Fruit fly (Drosophila melanogaster) whole organism, embryonic: ENCODE measurements around the gene CG16775.

Experiments used
- Antp ChIP-seq: fragments of 200-800 bp; sonication (Bioruptor generic); optimal IDR thresholded peaks from 3 replicates; lab custom pipeline; 2016; ENCODE audit warnings: missing biosample characterization, missing genetic modification characterization
- B-H1 ChIP-seq: fragments of 200-800 bp; sonication (Bioruptor generic); IDR thresholded peaks from 3 replicates; pipeline ENCODE4 v1.3.6; 2022; ENCODE audit warnings: missing biosample characterization, missing genetic modification characterization
- B-H2 ChIP-seq: fragments of 200-800 bp; sonication (Bioruptor generic); optimal IDR thresholded peaks from 2 replicates; lab custom pipeline; 2018; ENCODE audit warnings: missing biosample characterization, mild to moderate bottlenecking, missing genetic modification characterization
- CG10366 ChIP-seq: fragments of 200-800 bp; sonication (Bioruptor generic); IDR thresholded peaks from 2 replicates; pipeline ENCODE4 v1.3.6; 2022; ENCODE audit warnings: missing biosample characterization, missing genetic modification characterization
- CG10431 ChIP-seq: fragments of 200-800 bp; sonication (Bioruptor generic); optimal IDR thresholded peaks from 3 replicates; lab custom pipeline; 2018; ENCODE audit warnings: missing biosample characterization, mild to moderate bottlenecking, missing genetic modification characterization
- CG10543 ChIP-seq: fragments of 200-800 bp; sonication (Bioruptor generic); optimal IDR thresholded peaks from 3 replicates; lab custom pipeline; 2017; ENCODE audit warnings: missing biosample characterization, mild to moderate bottlenecking, missing genetic modification characterization, moderate library complexity
- CG13424 ChIP-seq: fragments of 200-800 bp; sonication (Bioruptor generic); optimal IDR thresholded peaks from 2 replicates; lab custom pipeline; 2019; ENCODE audit warnings: missing biosample characterization, mild to moderate bottlenecking, missing genetic modification characterization, moderate library complexity
- CG14014 ChIP-seq: fragments of 200-800 bp; sonication (Bioruptor generic); IDR thresholded peaks from 2 replicates; pipeline ENCODE4 v1.3.6; 2022; ENCODE audit warnings: missing biosample characterization, missing genetic modification characterization
- CG14965 ChIP-seq: fragments of 200-800 bp; sonication (Bioruptor generic); optimal IDR thresholded peaks from 2 replicates; lab custom pipeline; 2016; ENCODE audit warnings: missing biosample characterization, missing genetic modification characterization, borderline replicate concordance
- CG15479 ChIP-seq: fragments of 200-800 bp; sonication (Bioruptor generic); optimal IDR thresholded peaks from 3 replicates; lab custom pipeline; 2019; ENCODE audit warnings: missing biosample characterization, mild to moderate bottlenecking, missing genetic modification characterization, moderate library complexity
- CG1603 ChIP-seq: fragments of 200-800 bp; sonication (Bioruptor generic); optimal IDR thresholded peaks from 2 replicates; lab custom pipeline; 2019; ENCODE audit warnings: missing biosample characterization, mild to moderate bottlenecking, missing genetic modification characterization, moderate library complexity
- CG16815 ChIP-seq: fragments of 200-800 bp; sonication (Bioruptor generic); optimal IDR thresholded peaks from 3 replicates; lab custom pipeline; 2017; ENCODE audit warnings: missing biosample characterization, mild to moderate bottlenecking, missing genetic modification characterization
- CG16863 ChIP-seq: fragments of 200-800 bp; sonication (Bioruptor generic); optimal IDR thresholded peaks from 3 replicates; lab custom pipeline; 2016; ENCODE audit warnings: missing biosample characterization, missing genetic modification characterization
- CG17328 ChIP-seq: fragments of 200-800 bp; sonication (Bioruptor generic); IDR thresholded peaks from 2 replicates; pipeline ENCODE4 v1.3.6; 2022; ENCODE audit warnings: missing biosample characterization, missing genetic modification characterization
- CG17361 ChIP-seq: fragments of 200-800 bp; sonication (Bioruptor generic); IDR thresholded peaks from 3 replicates; pipeline ENCODE4 v1.3.6; 2022; ENCODE audit warnings: missing biosample characterization, missing genetic modification characterization
- CG1832 ChIP-seq: fragments of 200-800 bp; sonication (Bioruptor generic); optimal IDR thresholded peaks from 2 replicates; lab custom pipeline; 2017; ENCODE audit warnings: missing biosample characterization, mild to moderate bottlenecking, missing genetic modification characterization, inconsistent platforms
- CG18619 ChIP-seq: fragments of 200-800 bp; sonication (Bioruptor generic); optimal IDR thresholded peaks from 3 replicates; lab custom pipeline; 2017; ENCODE audit warnings: missing biosample characterization, mild to moderate bottlenecking, missing genetic modification characterization
- CG2202 ChIP-seq: fragments of 200-800 bp; sonication (Bioruptor generic); optimal IDR thresholded peaks from 2 replicates; lab custom pipeline; 2018; ENCODE audit warnings: missing biosample characterization, mild to moderate bottlenecking, missing genetic modification characterization
- CG2712 ChIP-seq: fragments of 200-800 bp; optimal IDR thresholded peaks from 3 replicates; lab custom pipeline; 2019; ENCODE audit warnings: missing biosample characterization, mild to moderate bottlenecking, missing genetic modification characterization, moderate library complexity
- CG3995 ChIP-seq: fragments of 200-800 bp; sonication (Bioruptor generic); optimal IDR thresholded peaks from 3 replicates; lab custom pipeline; 2016; ENCODE audit warnings: missing biosample characterization, missing genetic modification characterization
- CG6272 ChIP-seq: fragments of 200-800 bp; sonication (Bioruptor generic); IDR thresholded peaks from 2 replicates; pipeline ENCODE4 v1.3.6; 2022; ENCODE audit warnings: missing biosample characterization, missing genetic modification characterization
- CG6689 ChIP-seq: fragments of 200-800 bp; sonication (Bioruptor generic); IDR thresholded peaks from 2 replicates; pipeline ENCODE4 v1.3.6; 2022; ENCODE audit warnings: missing biosample characterization, missing genetic modification characterization
- CG7357 ChIP-seq: fragments of 200-800 bp; sonication (Bioruptor generic); IDR thresholded peaks from 3 replicates; pipeline ENCODE4 v1.3.6; 2022; ENCODE audit warnings: missing biosample characterization, missing genetic modification characterization
- CG8924 ChIP-seq: fragments of 200-800 bp; optimal IDR thresholded peaks from 3 replicates; lab custom pipeline; 2019; ENCODE audit warnings: missing biosample characterization, mild to moderate bottlenecking, missing genetic modification characterization, moderate library complexity
- CoRest ChIP-seq: fragments of 200-800 bp; sonication (Bioruptor generic); optimal IDR thresholded peaks from 3 replicates; lab custom pipeline; 2018; ENCODE audit warnings: missing biosample characterization, mild to moderate bottlenecking, missing genetic modification characterization, moderate library complexity
- CrebB ChIP-seq: fragments of 200-800 bp; sonication (Bioruptor generic); optimal IDR thresholded peaks from 3 replicates; lab custom pipeline; 2018; ENCODE audit warnings: missing biosample characterization, mild to moderate bottlenecking, missing genetic modification characterization
- Dbx ChIP-seq: fragments of 200-800 bp; sonication (Bioruptor generic); IDR thresholded peaks from 3 replicates; pipeline ENCODE4 v1.3.6; 2022; ENCODE audit warnings: missing biosample characterization, missing genetic modification characterization
- Dip2 ChIP-seq: fragments of 200-800 bp; sonication (Bioruptor generic); IDR thresholded peaks from 2 replicates; pipeline ENCODE4 v1.3.6; 2022; ENCODE audit warnings: missing biosample characterization, missing genetic modification characterization
- Dip3 ChIP-seq: fragments of 200-800 bp; sonication (Bioruptor generic); optimal IDR thresholded peaks from 3 replicates; lab custom pipeline; 2016; ENCODE audit warnings: missing biosample characterization, missing genetic modification characterization
- Elba2 ChIP-seq: fragments of 200-800 bp; sonication (Bioruptor generic); optimal IDR thresholded peaks from 3 replicates; lab custom pipeline; 2016; ENCODE audit warnings: missing biosample characterization, missing genetic modification characterization
- H15 ChIP-seq: fragments of 200-800 bp; sonication (Bioruptor generic); IDR thresholded peaks from 3 replicates; pipeline ENCODE4 v1.3.6; 2022; ENCODE audit warnings: missing biosample characterization, missing genetic modification characterization
- HLH3B ChIP-seq: fragments of 200-800 bp; sonication (Bioruptor generic); IDR thresholded peaks from 2 replicates; pipeline ENCODE4 v1.3.6; 2022; ENCODE audit warnings: missing biosample characterization, missing genetic modification characterization
- Nf-YA ChIP-seq: fragments of 200-800 bp; sonication (Bioruptor generic); IDR thresholded peaks from 2 replicates; pipeline ENCODE4 v1.3.6; 2022; ENCODE audit warnings: missing biosample characterization, missing genetic modification characterization
- Rx ChIP-seq: fragments of 200-800 bp; sonication (Bioruptor generic); IDR thresholded peaks from 2 replicates; pipeline ENCODE4 v1.3.6; 2022; ENCODE audit warnings: missing biosample characterization, missing genetic modification characterization
- Sin3A ChIP-seq: fragments of >200 bp; optimal IDR thresholded peaks from 2 replicates; lab custom pipeline; 2018
- Tbp ChIP-seq: fragments of >200 bp; optimal IDR thresholded peaks from 2 replicates; lab custom pipeline; 2018; ENCODE audit warnings: missing biosample characterization, missing genetic modification characterization
- Trl ChIP-seq, 3 experiments: fragments of >200 bp in 2 of 3; fragments of 200-800 bp in 1 of 3; sonication (Bioruptor generic) in 1 of 3; optimal IDR thresholded peaks; 2 replicates in 1 of 3; 3 replicates in 2 of 3; lab custom pipeline; 2016 to 2017; ENCODE audit warnings: missing biosample characterization in 1 of 3, missing genetic modification characterization in 1 of 3
- ase ChIP-seq: fragments of 200-800 bp; sonication (Bioruptor generic); IDR thresholded peaks from 3 replicates; pipeline ENCODE4 v1.3.6; 2022; ENCODE audit warnings: missing biosample characterization, missing genetic modification characterization
- bigmax ChIP-seq: fragments of 200-800 bp; sonication (Bioruptor generic); optimal IDR thresholded peaks from 2 replicates; lab custom pipeline; 2018; ENCODE audit warnings: missing biosample characterization, mild to moderate bottlenecking, missing genetic modification characterization
- br ChIP-seq: fragments of >200 bp; optimal IDR thresholded peaks from 2 replicates; lab custom pipeline; 2017
- cg ChIP-seq: fragments of 200-800 bp; sonication (Bioruptor generic); optimal IDR thresholded peaks from 3 replicates; lab custom pipeline; 2019; ENCODE audit warnings: missing biosample characterization, mild to moderate bottlenecking, missing genetic modification characterization, moderate library complexity
- exex ChIP-seq: fragments of 200-800 bp; sonication (Bioruptor generic); optimal IDR thresholded peaks from 4 replicates; lab custom pipeline; 2018; ENCODE audit warnings: missing biosample characterization, mild to moderate bottlenecking, missing genetic modification characterization, moderate library complexity
- fd3F ChIP-seq: fragments of 200-800 bp; sonication (Bioruptor generic); optimal IDR thresholded peaks from 2 replicates; lab custom pipeline; 2018; ENCODE audit warnings: missing biosample characterization, mild to moderate bottlenecking, missing genetic modification characterization, moderate library complexity
- mld ChIP-seq: fragments of 200-800 bp; sonication (Bioruptor generic); IDR thresholded peaks from 3 replicates; pipeline ENCODE4 v1.3.6; 2022; ENCODE audit warnings: missing biosample characterization, missing genetic modification characterization; ENCODE audit not compliant: partially characterized antibody
- pum ChIP-seq: fragments of 200-800 bp; sonication (Bioruptor generic); optimal IDR thresholded peaks from 2 replicates; lab custom pipeline; 2016; ENCODE audit warnings: missing biosample characterization, missing genetic modification characterization
- pzg ChIP-seq: fragments of 200-800 bp; sonication (Bioruptor generic); optimal IDR thresholded peaks from 3 replicates; lab custom pipeline; 2018; ENCODE audit warnings: missing biosample characterization, mild to moderate bottlenecking, missing genetic modification characterization, moderate library complexity
- rib ChIP-seq: fragments of 200-800 bp; sonication (Bioruptor generic); IDR thresholded peaks from 2 replicates; pipeline ENCODE4 v1.3.6; 2022; ENCODE audit warnings: missing biosample characterization, missing genetic modification characterization
- run ChIP-seq: fragments of 200-800 bp; sonication (Bioruptor generic); optimal IDR thresholded peaks from 3 replicates; lab custom pipeline; 2018; ENCODE audit warnings: missing biosample characterization, mild to moderate bottlenecking, missing genetic modification characterization
- sens ChIP-seq: fragments of 200-800 bp; sonication (Bioruptor generic); peaks from one replicate; lab custom pipeline; 2016; ENCODE audit warnings: missing biosample characterization, missing genetic modification characterization
- toy ChIP-seq: fragments of 200-800 bp; sonication (Bioruptor generic); IDR thresholded peaks from 2 replicates; pipeline ENCODE4 v1.3.6; 2022; ENCODE audit warnings: missing biosample characterization, missing genetic modification characterization
- trem ChIP-seq: fragments of 200-800 bp; optimal IDR thresholded peaks from 3 replicates; lab custom pipeline; 2019; ENCODE audit warnings: missing biosample characterization, mild to moderate bottlenecking, missing genetic modification characterization, moderate library complexity

CG16775 gene

DNA sequence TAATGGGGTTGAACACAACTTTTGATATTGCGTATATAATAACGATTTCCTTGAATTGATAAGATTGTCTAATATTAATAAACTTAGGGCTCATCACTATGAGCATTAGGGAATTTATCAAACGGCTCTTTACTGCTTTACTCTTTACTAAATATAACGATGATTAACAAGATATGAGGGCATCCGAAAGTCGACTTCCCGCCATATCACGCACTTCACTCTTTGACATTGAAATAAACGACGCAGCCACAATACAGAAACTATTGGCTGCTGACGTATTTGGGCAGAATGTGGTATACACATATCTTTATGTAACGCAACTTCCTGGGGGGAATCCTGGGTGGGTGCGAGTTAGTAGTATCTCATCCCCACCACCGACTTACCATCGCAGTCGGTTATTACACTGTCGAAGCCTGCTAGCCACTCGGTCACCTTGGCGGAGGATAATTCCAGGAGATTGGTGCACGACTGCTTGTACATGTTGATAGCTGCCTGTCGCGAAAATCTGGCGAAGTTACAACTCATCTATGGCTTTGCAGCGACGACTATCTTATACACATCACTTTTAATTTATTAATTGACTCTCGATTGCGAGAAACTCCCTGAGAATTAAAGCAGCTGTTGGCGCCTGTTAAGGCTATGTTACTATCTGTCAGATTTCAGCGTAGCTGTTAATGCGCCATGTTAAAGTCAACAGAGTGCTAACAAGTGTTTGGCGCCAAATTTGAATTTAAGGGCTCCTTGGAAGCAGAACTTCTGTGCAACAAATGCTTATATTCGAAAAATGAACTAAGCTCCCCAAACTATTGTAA is 43.3 kb downstream of the CG16775 start, which contains the start of gene CG5567 (continued):
- TF ChIP-seq B-H1 (GFP tag; lab: Robert Waterston, UW) (no peak), CG15479 (no peak), HLH3B (GFP tag; lab: Robert Waterston, UW) (0 out of 2 replicates have a peak, but pooled peaks have one; percentile 16), exex (tag; lab: Kevin White, UChicago) (peak; percentile 52), bigmax (GFP tag; lab: Kevin White, UChicago) (no peak), CG2202 (tag; lab: Kevin White, UChicago) (no peak), toy (GFP tag; lab: Robert Waterston, UW) (no peak), CG6272 (GFP tag; lab: Robert Waterston, UW) (no peak), run (no peak), CG7357 (GFP tag; lab: Robert Waterston, UW) (no peak), B-H2 (GFP tag; lab: Kevin White, UChicago) (no peak), br (no peak), Dbx (GFP tag; lab: Robert Waterston, UW) (no peak), CG2712 (tag; lab: Kevin White, UChicago) (no peak), CG17328 (no peak), Elba2 (no peak), CG6689 (GFP tag; lab: Robert Waterston, UW) (no peak), fd3F (GFP tag; lab: Kevin White, UChicago) (no peak), CG14965 (GFP tag; lab: Kevin White, UChicago) (no peak), Rx (GFP tag; lab: Robert Waterston, UW) (no peak), CG16863 (no peak), CoRest (tag; lab: Kevin White, UChicago) (peak; percentile 14), Antp (no peak), Sin3A (lab: Kevin White, UChicago) (no peak), ase (GFP tag; lab: Robert Waterston, UW) (no peak), H15 (GFP tag; lab: Robert Waterston, UW) (no peak), CG3995 (no peak), CG10431 (GFP tag; lab: Kevin White, UChicago) (no peak), rib (0 out of 2 replicates have a peak, but pooled peaks have one; percentile 21), Nf-YA (GFP tag; lab: Robert Waterston, UW) (no peak), CrebB (peak; percentile 12), CG1832 (no peak), Trl (optimal IDR thresholded peaks at IDR 0.05; lab: Kevin White, UChicago) (no peak), Trl (GFP tag; optimal IDR thresholded peaks at IDR 0.05; lab: Kevin White, UChicago) (no peak), pzg (GFP tag; lab: Kevin White, UChicago) (peak; percentile 30), CG8924 (tag; lab: Kevin White, UChicago) (no peak), CG18619 (no peak), CG16815 (no peak), CG1603 (tag; lab: Kevin White, UChicago) (no peak), Dip3 (GFP tag; lab: Kevin White, UChicago) (no peak), CG13424 (tag; lab: Kevin White, UChicago) (peak; percentile 15), CG10366 (GFP tag; lab: Robert Waterston, UW) (no peak), CG14014 (GFP tag; lab: Robert Waterston, UW) (0 out of 2 replicates have a peak, but pooled peaks have one; percentile 20), CG17361 (GFP tag; lab: Robert Waterston, UW) (no peak), mld (GFP tag; lab: Robert Waterston, UW) (no peak), pum (GFP tag; lab: Kevin White, UChicago) (no peak), trem (tag; lab: Kevin White, UChicago) (no peak), Dip2 (GFP tag; lab: Robert Waterston, UW) (no peak), sens (GFP tag; lab: Kevin White, UChicago) (peak; percentile 82), cg (GFP tag; lab: Kevin White, UChicago) (no peak), CG10543 (GFP tag; lab: Kevin White, UChicago) (no peak), Tbp (no peak)
